Worm (Caenorhabditis elegans) whole organism, mixed stage, embryonic: ENCODE measurements around the gene F56D1.1.

ENCODE experiments used
- M03D4.4 ChIP-seq: sonication (generic microtip); optimal IDR thresholded peaks from 2 replicates; lab custom pipeline; 2017; ENCODE audit warnings: mild to moderate bottlenecking, missing genetic modification characterization, missing compliant biosample characterization
- bed-3 ChIP-seq: fragments of 200-800 bp; sonication (Bioruptor generic); optimal IDR thresholded peaks from 3 replicates; lab custom pipeline; 2018; ENCODE audit warnings: mild to moderate bottlenecking, missing genetic modification characterization, moderate library complexity, missing compliant biosample characterization
- blmp-1 ChIP-seq: fragments of 150-350 bp; optimal IDR thresholded peaks from 2 replicates; lab custom pipeline; 2014; ENCODE audit warnings: missing biosample characterization, missing genetic modification characterization
- ceh-39 ChIP-seq: fragments of 150-350 bp; optimal IDR thresholded peaks from 2 replicates; lab custom pipeline; 2014; ENCODE audit warnings: missing biosample characterization, missing genetic modification characterization
- ces-1 ChIP-seq: fragments of 150-350 bp; optimal IDR thresholded peaks from 2 replicates; lab custom pipeline; 2014; ENCODE audit warnings: missing biosample characterization, missing genetic modification reagents, missing genetic modification characterization
- cnd-1 ChIP-seq: fragments of 200-800 bp; sonication (Bioruptor generic); optimal IDR thresholded peaks from 2 replicates; lab custom pipeline; 2018; ENCODE audit warnings: mild to moderate bottlenecking, missing genetic modification characterization, missing compliant biosample characterization
- drap-1 ChIP-seq: fragments of 200-800 bp; sonication (Bioruptor generic); optimal IDR thresholded peaks from 3 replicates; lab custom pipeline; 2018; ENCODE audit warnings: mild to moderate bottlenecking, missing genetic modification characterization, missing compliant biosample characterization
- elt-1 ChIP-seq: sonication (generic microtip); optimal IDR thresholded peaks from 2 replicates; lab custom pipeline; 2017; ENCODE audit warnings: missing genetic modification characterization, mild to moderate bottlenecking, missing compliant biosample characterization, antibody characterized with exemption, moderate library complexity, borderline replicate concordance; ENCODE audit not compliant: insufficient read depth
- elt-3 ChIP-seq: fragments of 150-350 bp; optimal IDR thresholded peaks from 2 replicates; lab custom pipeline; 2014; ENCODE audit warnings: missing biosample characterization, missing genetic modification characterization
- flh-1 ChIP-seq: fragments of 200-800 bp; sonication (Bioruptor generic); optimal IDR thresholded peaks from 2 replicates; lab custom pipeline; 2018; ENCODE audit warnings: mild to moderate bottlenecking, missing genetic modification characterization, moderate library complexity, missing compliant biosample characterization
- ham-2 ChIP-seq: fragments of 200-800 bp; sonication (Bioruptor generic); optimal IDR thresholded peaks from 2 replicates; lab custom pipeline; 2018; ENCODE audit warnings: mild to moderate bottlenecking, missing genetic modification characterization, missing compliant biosample characterization
- hlh-1 ChIP-seq: fragments of 150-350 bp; optimal IDR thresholded peaks from 2 replicates; lab custom pipeline; 2014; ENCODE audit warnings: missing biosample characterization, missing genetic modification reagents, missing genetic modification characterization
- lin-13 ChIP-seq: fragments of 150-350 bp; optimal IDR thresholded peaks from 2 replicates; lab custom pipeline; 2014; ENCODE audit warnings: missing biosample characterization, missing genetic modification characterization
- lin-32 ChIP-seq: fragments of 200-800 bp; sonication (Bioruptor generic); optimal IDR thresholded peaks from 2 replicates; lab custom pipeline; 2018; ENCODE audit warnings: mild to moderate bottlenecking, missing genetic modification characterization, missing compliant biosample characterization
- lsy-2 ChIP-seq: fragments of 150-350 bp; optimal IDR thresholded peaks from 2 replicates; lab custom pipeline; 2014; ENCODE audit warnings: missing biosample characterization, missing genetic modification characterization
- mab-5 ChIP-seq: fragments of 150-350 bp; optimal IDR thresholded peaks from 2 replicates; lab custom pipeline; 2014; ENCODE audit warnings: missing biosample characterization, missing genetic modification characterization
- mep-1 ChIP-seq: fragments of 150-350 bp; optimal IDR thresholded peaks from 2 replicates; lab custom pipeline; 2017; ENCODE audit warnings: missing biosample characterization, missing genetic modification reagents, missing genetic modification characterization, inconsistent platforms
- mls-2 ChIP-seq: sonication (generic microtip); optimal IDR thresholded peaks from 2 replicates; lab custom pipeline; 2016; ENCODE audit warnings: mild to moderate bottlenecking, missing genetic modification characterization, moderate library complexity, missing compliant biosample characterization
- nhr-2 ChIP-seq: fragments of 150-350 bp; optimal IDR thresholded peaks from 2 replicates; lab custom pipeline; 2014; ENCODE audit warnings: missing biosample characterization, missing genetic modification characterization
- nhr-237 ChIP-seq: fragments of 150-350 bp; optimal IDR thresholded peaks from 2 replicates; lab custom pipeline; 2014; ENCODE audit warnings: missing biosample characterization, missing genetic modification characterization
- nhr-28 ChIP-seq: fragments of 150-350 bp; optimal IDR thresholded peaks from 2 replicates; lab custom pipeline; 2014; ENCODE audit warnings: missing biosample characterization, missing genetic modification characterization
- nhr-76 ChIP-seq: sonication (generic microtip); optimal IDR thresholded peaks from 2 replicates; lab custom pipeline; 2017; ENCODE audit warnings: missing biosample characterization, missing genetic modification characterization
- pha-4 ChIP-seq: fragments of 150-350 bp; optimal IDR thresholded peaks from 2 replicates; lab custom pipeline; 2018; ENCODE audit warnings: missing biosample characterization, missing genetic modification reagents, missing genetic modification characterization
- sem-2 ChIP-seq: fragments of 200-800 bp; sonication (Bioruptor generic); optimal IDR thresholded peaks from 2 replicates; lab custom pipeline; 2018; ENCODE audit warnings: mild to moderate bottlenecking, missing genetic modification characterization, missing compliant biosample characterization
- snpc-4 ChIP-seq: fragments of 150-350 bp; optimal IDR thresholded peaks from 2 replicates; lab custom pipeline; 2014; ENCODE audit warnings: missing biosample characterization, missing genetic modification characterization
- sptf-1 ChIP-seq: sonication (generic microtip); optimal IDR thresholded peaks from 2 replicates; lab custom pipeline; 2017; ENCODE audit warnings: mild to moderate bottlenecking, missing genetic modification characterization, moderate library complexity, missing compliant biosample characterization
- tbx-8 ChIP-seq: fragments of 200-800 bp; sonication (Bioruptor generic); optimal IDR thresholded peaks from 2 replicates; lab custom pipeline; 2018; ENCODE audit warnings: mild to moderate bottlenecking, missing genetic modification characterization, moderate library complexity, missing compliant biosample characterization
- unc-39 ChIP-seq: fragments of 150-350 bp; optimal IDR thresholded peaks from 2 replicates; lab custom pipeline; 2014; ENCODE audit warnings: missing biosample characterization, missing genetic modification characterization
- unc-62 ChIP-seq: fragments of 150-350 bp; optimal IDR thresholded peaks from 2 replicates; lab custom pipeline; 2014; ENCODE audit warnings: missing biosample characterization, missing genetic modification reagents, missing genetic modification characterization
- zip-8 ChIP-seq: fragments of 150-350 bp; optimal IDR thresholded peaks from 2 replicates; lab custom pipeline; 2014; ENCODE audit warnings: missing biosample characterization, missing genetic modification characterization
- ztf-11 ChIP-seq: fragments of 150-350 bp; optimal IDR thresholded peaks from 2 replicates; lab custom pipeline; 2014; ENCODE audit warnings: missing biosample characterization, missing genetic modification characterization

The F56D1.1 gene

ce11 chrII:5446506-5446905 is 31.9 kb upstream of the F56D1.1 start, which contains the start of gene nmr-1:
Gene nmr-1 (minus strand): TSS chrII:5446606.
- TF ChIP-seq elt-1 (tag; lab: Kevin White, UChicago) (no peak), lin-32 (GFP tag; lab: Kevin White, UChicago) (no peak), nhr-2 (tag; lab: Kevin White, UChicago) (no peak), unc-62 (GFP tag; lab: Kevin White, UChicago) (no peak), tbx-8 (GFP tag; lab: Kevin White, UChicago) (no peak), pha-4 (tag; lab: Kevin White, UChicago) (no peak), flh-1 (no peak), hlh-1 (tag; lab: Kevin White, UChicago) (no peak), lsy-2 (no peak), cnd-1 (tag; lab: Kevin White, UChicago) (no peak), zip-8 (tag; lab: Kevin White, UChicago) (no peak)
- TF ChIP-seq, all 35 proteins: peak for 0

- TF ChIP-seq ztf-11 (tag; lab: Kevin White, UChicago) (no peak), elt-3 (tag; lab: Kevin White, UChicago) (no peak), lsy-2 (no peak)
Observed at ce11 chrII:5447381-5447780, 31.0 kb upstream of the F56D1.1 start, which contains the start of gene cex-1. Gene cex-1 (plus strand): TSS chrII:5447681.

ce11 chrII:5449219-5449618 is 29.2 kb upstream of the F56D1.1 start:
- TF ChIP-seq nhr-76 (tag; lab: Kevin White, UChicago) (no peak), unc-62 (GFP tag; lab: Kevin White, UChicago) (peak; percentile 8), hlh-1 (tag; lab: Kevin White, UChicago) (peak; percentile 87)

- TF ChIP-seq sptf-1 (tag; lab: Kevin White, UChicago) (no peak), elt-3 (tag; lab: Kevin White, UChicago) (no peak), unc-39 (tag; lab: Kevin White, UChicago) (no peak), cnd-1 (tag; lab: Kevin White, UChicago) (no peak), mab-5 (tag; lab: Kevin White, UChicago) (no peak), mls-2 (no peak), ham-2 (GFP tag; lab: Kevin White, UChicago) (no peak), ztf-11 (tag; lab: Kevin White, UChicago) (no peak), hlh-1 (tag; lab: Kevin White, UChicago) (no peak)
Observed at ce11 chrII:5449620-5450019, 28.8 kb upstream of the F56D1.1 start.

- no peak for TF ChIP-seq nhr-237 (tag; lab: Kevin White, UChicago)
- no peak for TF ChIP-seq bed-3 (GFP tag; lab: Kevin White, UChicago)
- TF ChIP-seq sptf-1 (tag; lab: Kevin White, UChicago): no peak
- no peak for TF ChIP-seq lin-32 (GFP tag; lab: Kevin White, UChicago)
- TF ChIP-seq nhr-28 (tag; lab: Kevin White, UChicago): no peak
- no peak for TF ChIP-seq ces-1 (GFP tag; lab: Kevin White, UChicago)
- TF ChIP-seq ham-2 (GFP tag; lab: Kevin White, UChicago): no peak
- TF ChIP-seq cnd-1 (tag; lab: Kevin White, UChicago): no peak
- TF ChIP-seq mls-2: no peak
- no peak for TF ChIP-seq M03D4.4
- TF ChIP-seq drap-1 (GFP tag; lab: Kevin White, UChicago): no peak
- TF ChIP-seq tbx-8 (GFP tag; lab: Kevin White, UChicago): no peak
- TF ChIP-seq unc-39 (tag; lab: Kevin White, UChicago): no peak
- TF ChIP-seq lin-13 (tag; lab: Kevin White, UChicago): no peak
- no peak for TF ChIP-seq mab-5 (tag; lab: Kevin White, UChicago)
Observed at ce11 chrII:5451278-5451677, 27.1 kb upstream of the F56D1.1 start.

- TF ChIP-seq nhr-76 (tag; lab: Kevin White, UChicago) (no peak), nhr-28 (tag; lab: Kevin White, UChicago) (no peak), unc-62 (GFP tag; lab: Kevin White, UChicago) (no peak), sptf-1 (tag; lab: Kevin White, UChicago) (no peak), unc-39 (tag; lab: Kevin White, UChicago) (no peak), ceh-39 (tag; lab: Kevin White, UChicago) (no peak), mep-1 (tag; lab: Kevin White, UChicago) (no peak), mab-5 (tag; lab: Kevin White, UChicago) (no peak), M03D4.4 (no peak), zip-8 (tag; lab: Kevin White, UChicago) (no peak), sem-2 (GFP tag; lab: Kevin White, UChicago) (no peak), mls-2 (no peak), drap-1 (GFP tag; lab: Kevin White, UChicago) (no peak), nhr-2 (tag; lab: Kevin White, UChicago) (no peak), pha-4 (tag; lab: Kevin White, UChicago) (no peak), elt-1 (tag; lab: Kevin White, UChicago) (no peak), snpc-4 (tag; lab: Kevin White, UChicago) (no peak), cnd-1 (tag; lab: Kevin White, UChicago) (no peak), blmp-1 (tag; lab: Kevin White, UChicago) (no peak), flh-1 (no peak)
Observed at ce11 chrII:5453547-5453946, 24.9 kb upstream of the F56D1.1 start, which contains the start of gene dhs-5. Gene dhs-5 (plus strand): TSS chrII:5453847.
